Worm (Caenorhabditis elegans) whole organism, L1 larva: ENCODE measurements around the gene F32D8.14.
A peak's percentile ranks its signal among the peaks of the same experiment; 100 is the strongest.

Experiments
- C04F5.9 ChIP-seq: sonication (generic microtip); optimal IDR thresholded peaks from 2 replicates; lab custom pipeline; 2016; ENCODE audit warnings: missing genetic modification characterization, missing compliant biosample characterization
- F16B12.6 ChIP-seq: fragments of 150-350 bp; optimal IDR thresholded peaks from 2 replicates; lab custom pipeline; 2014; ENCODE audit warnings: missing biosample characterization, missing genetic modification characterization
- aha-1 ChIP-seq: fragments of 150-350 bp; optimal IDR thresholded peaks from 2 replicates; lab custom pipeline; 2014; ENCODE audit warnings: missing biosample characterization, missing genetic modification characterization
- blmp-1 ChIP-seq: fragments of 150-350 bp; optimal IDR thresholded peaks from 2 replicates; lab custom pipeline; 2014; ENCODE audit warnings: missing biosample characterization, missing genetic modification characterization
- ceh-63 ChIP-seq: fragments of 200-800 bp; sonication (Bioruptor generic); optimal IDR thresholded peaks from 2 replicates; lab custom pipeline; 2018; ENCODE audit warnings: mild to moderate bottlenecking, missing genetic modification characterization, missing compliant biosample characterization
- ceh-8 ChIP-seq: fragments of 200-800 bp; sonication (Bioruptor generic); optimal IDR thresholded peaks from 2 replicates; lab custom pipeline; 2018; ENCODE audit warnings: mild to moderate bottlenecking, missing genetic modification characterization, moderate library complexity, missing compliant biosample characterization
- ceh-82 ChIP-seq, 3 experiments: fragments of 150-350 bp in 1 of 3; sonication (generic microtip) in 2 of 3; optimal IDR thresholded peaks; 2 replicates each; lab custom pipeline; 2014 to 2017; ENCODE audit warnings: missing biosample characterization in 3 of 3, missing genetic modification characterization in 3 of 3
- ceh-88 ChIP-seq: fragments of 200-800 bp; sonication (Bioruptor generic); IDR thresholded peaks from 2 replicates; pipeline ENCODE4 v1.3.6; 2022; ENCODE audit warnings: missing genetic modification characterization, missing compliant biosample characterization
- dpl-1 ChIP-seq, 3 experiments: fragments of 150-350 bp in 2 of 3; sonication (generic microtip) in 1 of 3; optimal IDR thresholded peaks; 2 replicates each; lab custom pipeline; 2014 to 2017; ENCODE audit warnings: missing biosample characterization in 3 of 3, missing genetic modification characterization in 3 of 3, missing genetic modification reagents in 3 of 3
- dsc-1 ChIP-seq: sonication (generic microtip); optimal IDR thresholded peaks from 2 replicates; lab custom pipeline; 2016; ENCODE audit warnings: mild to moderate bottlenecking, missing genetic modification characterization, missing compliant biosample characterization
- efl-1 ChIP-seq, 4 experiments: fragments of 150-350 bp; optimal IDR thresholded peaks in 3 of 4; peaks in 1 of 4; 1 replicate in 1 of 4; 2 replicates in 3 of 4; lab custom pipeline; 2014; ENCODE audit warnings: missing biosample characterization in 2 of 4, missing genetic modification characterization in 2 of 4, missing genetic modification reagents in 2 of 4
- efl-3 ChIP-seq: fragments of 200-800 bp; sonication (Bioruptor generic); optimal IDR thresholded peaks from 2 replicates; lab custom pipeline; 2018; ENCODE audit warnings: mild to moderate bottlenecking, missing genetic modification characterization, missing compliant biosample characterization
- egl-13 ChIP-seq: sonication (generic microtip); optimal IDR thresholded peaks from 2 replicates; lab custom pipeline; 2016; ENCODE audit warnings: missing genotype, missing genetic modification reagents, missing genetic modification characterization, missing compliant biosample characterization
- ets-5 ChIP-seq: fragments of 200-800 bp; sonication (Bioruptor generic); IDR thresholded peaks from 2 replicates; pipeline ENCODE4 v1.3.6; 2022; ENCODE audit warnings: missing genetic modification characterization, missing compliant biosample characterization
- fkh-10 ChIP-seq: sonication (generic microtip); optimal IDR thresholded peaks from 2 replicates; lab custom pipeline; 2017; ENCODE audit warnings: missing biosample characterization, missing genetic modification reagents, missing genetic modification characterization
- fkh-8 ChIP-seq: sonication (generic microtip); optimal IDR thresholded peaks from 2 replicates; lab custom pipeline; 2016; ENCODE audit warnings: mild to moderate bottlenecking, missing genetic modification characterization, missing compliant biosample characterization
- fos-1 ChIP-seq: fragments of 150-350 bp; optimal IDR thresholded peaks from 2 replicates; lab custom pipeline; 2014; ENCODE audit warnings: missing biosample characterization, missing genetic modification characterization
- hlh-4 ChIP-seq: sonication (generic microtip); optimal IDR thresholded peaks from 2 replicates; lab custom pipeline; 2016; ENCODE audit warnings: mild to moderate bottlenecking, missing genetic modification characterization, missing compliant biosample characterization
- hpl-2 ChIP-seq: fragments of 150-350 bp; optimal IDR thresholded peaks from 2 replicates; lab custom pipeline; 2014; ENCODE audit warnings: missing biosample characterization, missing genetic modification reagents, missing genetic modification characterization
- irx-1 ChIP-seq: sonication (generic microtip); optimal IDR thresholded peaks from 2 replicates; lab custom pipeline; 2016; ENCODE audit warnings: missing genetic modification characterization, missing compliant biosample characterization
- isw-1 ChIP-seq: fragments of 200-800 bp; sonication (Bioruptor generic); IDR thresholded peaks from 2 replicates; pipeline ENCODE4 v1.3.6; 2022; ENCODE audit warnings: missing genetic modification characterization, missing compliant biosample characterization
- lin-13 ChIP-seq: fragments of 150-350 bp; optimal IDR thresholded peaks from 2 replicates; lab custom pipeline; 2014; ENCODE audit warnings: missing biosample characterization, missing genetic modification reagents, missing genetic modification characterization
- lin-14 ChIP-seq: fragments of 200-800 bp; sonication (Bioruptor generic); optimal IDR thresholded peaks from 2 replicates; lab custom pipeline; 2018; ENCODE audit warnings: mild to moderate bottlenecking, missing genetic modification characterization, moderate library complexity, missing compliant biosample characterization
- lin-15B ChIP-seq: fragments of 150-350 bp; sonication (generic microtip); optimal IDR thresholded peaks from 3 replicates; lab custom pipeline; 2014; ENCODE audit warnings: missing biosample characterization, missing genetic modification characterization
- lin-35 ChIP-seq, 2 experiments: fragments of 150-350 bp; optimal IDR thresholded peaks; 2 replicates each; lab custom pipeline; 2014; ENCODE audit warnings: missing biosample characterization in 2 of 2, missing genetic modification characterization in 2 of 2, missing genetic modification reagents in 2 of 2
- lin-39 ChIP-seq: fragments of 150-350 bp; optimal IDR thresholded peaks from 2 replicates; lab custom pipeline; 2014; ENCODE audit warnings: missing biosample characterization, missing genetic modification reagents, missing genetic modification characterization
- lir-3 ChIP-seq: sonication (generic microtip); optimal IDR thresholded peaks from 2 replicates; lab custom pipeline; 2016; ENCODE audit warnings: mild to moderate bottlenecking, missing genetic modification characterization, moderate library complexity, missing compliant biosample characterization; ENCODE audit not compliant: poor library complexity
- mep-1 ChIP-seq: fragments of 150-350 bp; optimal IDR thresholded peaks from 2 replicates; lab custom pipeline; 2014; ENCODE audit warnings: missing biosample characterization, missing genetic modification characterization
- nhr-11 ChIP-seq: fragments of 150-350 bp; optimal IDR thresholded peaks from 2 replicates; lab custom pipeline; 2014; ENCODE audit warnings: missing biosample characterization, missing genetic modification characterization
- nhr-12 ChIP-seq: sonication (generic microtip); optimal IDR thresholded peaks from 2 replicates; lab custom pipeline; 2017; ENCODE audit warnings: missing biosample characterization, missing genetic modification characterization
- nhr-20 ChIP-seq: sonication (generic microtip); optimal IDR thresholded peaks from 2 replicates; lab custom pipeline; 2016; ENCODE audit warnings: mild to moderate bottlenecking, missing genetic modification characterization, missing compliant biosample characterization
- nhr-237 ChIP-seq: fragments of 150-350 bp; optimal IDR thresholded peaks from 2 replicates; lab custom pipeline; 2014; ENCODE audit warnings: missing biosample characterization, missing genetic modification characterization
- nhr-28 ChIP-seq: fragments of 150-350 bp; optimal IDR thresholded peaks from 2 replicates; lab custom pipeline; 2014; ENCODE audit warnings: missing biosample characterization, missing genetic modification characterization
- nhr-71 ChIP-seq: sonication (generic microtip); optimal IDR thresholded peaks from 2 replicates; lab custom pipeline; 2016; ENCODE audit warnings: mild to moderate bottlenecking, missing genetic modification characterization, moderate library complexity, missing compliant biosample characterization
- nhr-76 ChIP-seq: sonication (generic microtip); optimal IDR thresholded peaks from 2 replicates; lab custom pipeline; 2017; ENCODE audit warnings: missing biosample characterization, missing genetic modification characterization
- nhr-77 ChIP-seq: fragments of 150-350 bp; optimal IDR thresholded peaks from 2 replicates; lab custom pipeline; 2014; ENCODE audit warnings: missing biosample characterization, missing genetic modification characterization
- nhr-84 ChIP-seq: sonication (generic microtip); optimal IDR thresholded peaks from 2 replicates; lab custom pipeline; 2017; ENCODE audit warnings: missing biosample characterization, missing genetic modification characterization
- nhr-90 ChIP-seq: sonication (generic microtip); optimal IDR thresholded peaks from 2 replicates; lab custom pipeline; 2016; ENCODE audit warnings: mild to moderate bottlenecking, missing genetic modification characterization, missing compliant biosample characterization; ENCODE audit not compliant: poor library complexity
- pag-3 ChIP-seq: sonication (generic microtip); optimal IDR thresholded peaks from 2 replicates; lab custom pipeline; 2017; ENCODE audit warnings: missing genetic modification characterization, mild to moderate bottlenecking, missing compliant biosample characterization, antibody characterized with exemption, borderline replicate concordance; ENCODE audit not compliant: insufficient read depth
- pax-3 ChIP-seq: fragments of 200-800 bp; sonication (Bioruptor generic); optimal IDR thresholded peaks from 2 replicates; lab custom pipeline; 2018; ENCODE audit warnings: mild to moderate bottlenecking, missing genetic modification characterization, moderate library complexity, missing compliant biosample characterization
- pqm-1 ChIP-seq: sonication (generic microtip); optimal IDR thresholded peaks from 3 replicates; lab custom pipeline; 2017; ENCODE audit warnings: missing biosample characterization, missing genetic modification characterization
- skn-1 ChIP-seq: fragments of 150-350 bp; optimal IDR thresholded peaks from 2 replicates; lab custom pipeline; 2014; ENCODE audit warnings: missing biosample characterization, missing genetic modification characterization
- snu-23 ChIP-seq: sonication (generic microtip); optimal IDR thresholded peaks from 2 replicates; lab custom pipeline; 2016; ENCODE audit warnings: missing genetic modification characterization, missing compliant biosample characterization
- sox-4 ChIP-seq: sonication (generic microtip); optimal IDR thresholded peaks from 2 replicates; lab custom pipeline; 2016; ENCODE audit warnings: missing genetic modification characterization, missing compliant biosample characterization
- sptf-1 ChIP-seq: fragments of 150-350 bp; optimal IDR thresholded peaks from 2 replicates; lab custom pipeline; 2014; ENCODE audit warnings: missing biosample characterization, missing genetic modification characterization
- tlp-1 ChIP-seq: fragments of 150-350 bp; optimal IDR thresholded peaks from 2 replicates; lab custom pipeline; 2014; ENCODE audit warnings: missing biosample characterization, missing genetic modification characterization
- unc-130 ChIP-seq: fragments of 150-350 bp; optimal IDR thresholded peaks from 2 replicates; lab custom pipeline; 2017; ENCODE audit warnings: missing biosample characterization, missing genetic modification characterization, inconsistent platforms
- unc-30 ChIP-seq: sonication (generic microtip); optimal IDR thresholded peaks from 2 replicates; lab custom pipeline; 2017; ENCODE audit warnings: missing biosample characterization, missing genetic modification characterization
- unc-86 ChIP-seq: sonication (generic microtip); optimal IDR thresholded peaks from 2 replicates; lab custom pipeline; 2016; ENCODE audit warnings: missing genetic modification characterization, missing compliant biosample characterization
- unc-98 ChIP-seq: fragments of 200-800 bp; sonication (Bioruptor generic); IDR thresholded peaks from 2 replicates; pipeline ENCODE4 v1.3.6; 2022; ENCODE audit warnings: missing genetic modification characterization, missing compliant biosample characterization
- vab-15 ChIP-seq: sonication (generic microtip); optimal IDR thresholded peaks from 2 replicates; lab custom pipeline; 2017; ENCODE audit warnings: missing genotype, mild to moderate bottlenecking, missing genetic modification characterization, missing compliant biosample characterization
- zag-1 ChIP-seq: fragments of 150-350 bp; optimal IDR thresholded peaks from 2 replicates; lab custom pipeline; 2014; ENCODE audit warnings: missing biosample characterization, missing genetic modification characterization
- ztf-4 ChIP-seq: fragments of 150-350 bp; optimal IDR thresholded peaks from 2 replicates; lab custom pipeline; 2014; ENCODE audit warnings: missing biosample characterization, missing genetic modification characterization

F32D8.14 gene

ce11 chrV:10858340-10858739 is 36.2 kb downstream of the F32D8.14 start:
- TF ChIP-seq nhr-11 (tag; lab: Kevin White, UChicago), result peak; percentile 45
- TF ChIP-seq nhr-71, result peak; percentile 96
- no peak for TF ChIP-seq nhr-77 (tag; lab: Kevin White, UChicago)
- TF ChIP-seq ceh-63, result peak; percentile 61
- TF ChIP-seq sox-4 (tag; lab: Kevin White, UChicago), result peak; percentile 13
- peak; percentile 31 for TF ChIP-seq nhr-90 (tag; lab: Kevin White, UChicago)
- TF ChIP-seq nhr-28 (tag; lab: Kevin White, UChicago), result no peak
- peak; percentile 77 for TF ChIP-seq irx-1 (tag; lab: Kevin White, UChicago)
- TF ChIP-seq pqm-1, result no peak
- TF ChIP-seq snu-23, result peak; percentile 87
- peak; percentile 28 to 80 (median 60) for TF ChIP-seq ceh-82 (tag; optimal IDR thresholded peaks at IDR 0.05; lab: Kevin White, UChicago)
- peak; percentile 76 for TF ChIP-seq unc-130
- TF ChIP-seq egl-13, result peak; percentile 84
- no peak for TF ChIP-seq F16B12.6
- TF ChIP-seq ztf-4, result peak; percentile 80
- TF ChIP-seq fos-1 (tag; lab: Kevin White, UChicago), result no peak
- TF ChIP-seq skn-1, result peak; percentile 71
- TF ChIP-seq mep-1 (tag; lab: Kevin White, UChicago), result peak; percentile 75
- peak; percentile 43 to 61 for TF ChIP-seq efl-1 (optimal IDR thresholded peaks at IDR 0.05; lab: Kevin White, UChicago)
- TF ChIP-seq efl-1 (GFP tag; optimal IDR thresholded peaks at IDR 0.05 in 1 of 2; lab: Kevin White, UChicago), result peak; percentile 32 to 93
- TF ChIP-seq nhr-84 (tag; lab: Kevin White, UChicago), result no peak
- peak; percentile 56 for TF ChIP-seq isw-1 (GFP tag; lab: Robert Waterston, UW)
- TF ChIP-seq lin-15B (tag; lab: Kevin White, UChicago), result no peak
- TF ChIP-seq efl-3 (GFP tag; lab: Kevin White, UChicago), result no peak
- TF ChIP-seq hlh-4, result no peak
- TF ChIP-seq ets-5, result no peak
- TF ChIP-seq unc-98 (GFP tag; lab: Robert Waterston, UW), result peak; percentile 5; the same call in 1 of the 2 replicates
- peak; percentile 39 to 42 for TF ChIP-seq lin-35 (GFP tag; optimal IDR thresholded peaks at IDR 0.05; lab: Kevin White, UChicago)
- peak; percentile 93 for TF ChIP-seq nhr-20 (tag; lab: Kevin White, UChicago)
- no peak for TF ChIP-seq ceh-88 (GFP tag; lab: Robert Waterston, UW)
- no peak for TF ChIP-seq nhr-237 (tag; lab: Kevin White, UChicago)
- TF ChIP-seq zag-1 (tag; lab: Kevin White, UChicago), result no peak
- TF ChIP-seq fkh-8 (tag; lab: Kevin White, UChicago), result peak; percentile 60
- no peak for TF ChIP-seq vab-15
- peak; percentile 82 for TF ChIP-seq dsc-1
- TF ChIP-seq lin-13 (GFP tag; lab: Kevin White, UChicago), result peak; percentile 31
- no peak for TF ChIP-seq nhr-12 (tag; lab: Kevin White, UChicago)
- peak; percentile 80 for TF ChIP-seq lir-3 (tag; lab: Kevin White, UChicago)
- peak; percentile 36 for TF ChIP-seq blmp-1 (tag; lab: Kevin White, UChicago)
- TF ChIP-seq pax-3 (tag; lab: Kevin White, UChicago), result peak; percentile 55
- no peak for TF ChIP-seq sptf-1 (tag; lab: Kevin White, UChicago)
- TF ChIP-seq lin-39, result peak; percentile 68
- TF ChIP-seq unc-30 (tag; lab: Kevin White, UChicago), result no peak
- TF ChIP-seq tlp-1 (tag; lab: Kevin White, UChicago), result no peak
- TF ChIP-seq hpl-2 (GFP tag; lab: Kevin White, UChicago), result no peak
- peak; percentile 89 for TF ChIP-seq fkh-10 (GFP tag; lab: Kevin White, UChicago)
- TF ChIP-seq pag-3 (tag; lab: Kevin White, UChicago), result peak; percentile 34
- peak; percentile 99 for TF ChIP-seq lin-14 (GFP tag; lab: Kevin White, UChicago)
- TF ChIP-seq dpl-1 (GFP tag; optimal IDR thresholded peaks at IDR 0.05; lab: Kevin White, UChicago), result peak in 2 of 3 experiments; percentile 28 to 33
- peak; percentile 84 for TF ChIP-seq unc-86 (tag; lab: Kevin White, UChicago)
- peak; percentile 1 for TF ChIP-seq C04F5.9
- no peak for TF ChIP-seq aha-1 (tag; lab: Kevin White, UChicago)
- TF ChIP-seq ceh-8 (GFP tag; lab: Kevin White, UChicago), result peak; percentile 31
- no peak for TF ChIP-seq nhr-76 (tag; lab: Kevin White, UChicago)
